Fruit fly (Drosophila melanogaster): ENCODE measurements around the gene CG6592.

Gene CG6592

DNA sequence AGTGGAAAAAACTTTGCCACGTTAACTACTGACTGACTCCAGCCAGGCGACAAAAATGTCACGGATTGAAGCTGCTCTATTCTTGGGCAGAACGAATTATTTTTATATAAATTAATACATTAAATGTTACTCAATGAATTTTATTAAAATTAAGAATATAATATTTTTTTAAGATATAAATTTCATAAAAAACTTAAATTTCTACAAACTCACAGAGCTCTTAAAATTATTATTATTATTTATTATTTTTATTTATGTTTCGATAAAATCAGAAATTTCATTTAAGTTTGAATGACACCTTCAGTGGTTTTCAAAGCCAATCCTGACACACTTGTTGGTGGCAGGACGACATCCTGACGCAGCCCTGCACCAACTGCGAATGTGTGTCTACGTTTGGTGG is 25.7 kb downstream of the CG6592 start (continued):
- no peak for TF ChIP-seq Drgx (GFP tag; IDR thresholded peaks at IDR 0.05)
- TF ChIP-seq stc (GFP tag; IDR thresholded peaks at IDR 0.05): no peak
- no peak for TF ChIP-seq CG15479 (GFP tag; optimal IDR thresholded peaks at IDR 0.05)
- no peak for TF ChIP-seq CG12071 (GFP tag; optimal IDR thresholded peaks at IDR 0.05)
- TF ChIP-seq luna (GFP tag; optimal IDR thresholded peaks at IDR 0.05): no peak
- no peak for TF ChIP-seq CG10462 (GFP tag; optimal IDR thresholded peaks at IDR 0.05)
- peak; percentile 50 for TF ChIP-seq dmrt99B (tag; optimal IDR thresholded peaks at IDR 0.05)
- TF ChIP-seq Scr (GFP tag; IDR thresholded peaks at IDR 0.05; ENCODE audit: partially characterized antibody): no peak
- TF ChIP-seq zf30C (GFP tag; optimal IDR thresholded peaks at IDR 0.05): no peak
- TF ChIP-seq gfzf (GFP tag; optimal IDR thresholded peaks at IDR 0.05): no peak
- no peak for TF ChIP-seq YL-1 (GFP tag; optimal IDR thresholded peaks at IDR 0.05)
- no peak for TF ChIP-seq ATbp (GFP tag; optimal IDR thresholded peaks at IDR 0.05)
- no peak for TF ChIP-seq CG1602 (GFP tag; optimal IDR thresholded peaks at IDR 0.05)
- TF ChIP-seq MESR4 (GFP tag; optimal IDR thresholded peaks at IDR 0.05): no peak
- TF ChIP-seq danr (GFP tag; IDR thresholded peaks at IDR 0.05): no peak
- peak; percentile 20 for TF ChIP-seq CG3281 (GFP tag; optimal IDR thresholded peaks at IDR 0.05)
- no peak for TF ChIP-seq CG1603 (tag; optimal IDR thresholded peaks at IDR 0.05)
- no peak for TF ChIP-seq pfk (GFP tag; optimal IDR thresholded peaks at IDR 0.05)
- TF ChIP-seq CG15073 (GFP tag; optimal IDR thresholded peaks at IDR 0.05): no peak
- no peak for TF ChIP-seq CkIIα-i1 (GFP tag; IDR thresholded peaks at IDR 0.05)
- TF ChIP-seq gsb-n (tag; optimal IDR thresholded peaks at IDR 0.05): peak; percentile 20
- TF ChIP-seq CG12769 (tag; optimal IDR thresholded peaks at IDR 0.05): no peak
- TF ChIP-seq Oli (tag; optimal IDR thresholded peaks at IDR 0.05): peak; percentile 12
- TF ChIP-seq Ssrp (tag; optimal IDR thresholded peaks at IDR 0.05): peak; percentile 5
- no peak for TF ChIP-seq peb (GFP tag; IDR thresholded peaks at IDR 0.05)
- no peak for TF ChIP-seq CG7372 (GFP tag; IDR thresholded peaks at IDR 0.05)
- TF ChIP-seq zen2 (GFP tag; IDR thresholded peaks at IDR 0.05; ENCODE audit: partially characterized antibody): no peak
- no peak for TF ChIP-seq CG14860 (GFP tag; IDR thresholded peaks at IDR 0.05; ENCODE audit: partially characterized antibody)
- TF ChIP-seq lbe (GFP tag; optimal IDR thresholded peaks at IDR 0.05): no peak
- TF ChIP-seq CG43689 (GFP tag; IDR thresholded peaks at IDR 0.05): no peak
- no peak for TF ChIP-seq seq (GFP tag; IDR thresholded peaks at IDR 0.05)
- no peak for TF ChIP-seq wdn (GFP tag; IDR thresholded peaks at IDR 0.05)
- TF ChIP-seq CG12744 (GFP tag; optimal IDR thresholded peaks at IDR 0.05): no peak
- no peak for TF ChIP-seq zfh1 (GFP tag; IDR thresholded peaks at IDR 0.05)
- TF ChIP-seq Myb (GFP tag; optimal IDR thresholded peaks at IDR 0.05): no peak
- no peak for TF ChIP-seq Fer3 (tag; optimal IDR thresholded peaks at IDR 0.05)
- no peak for TF ChIP-seq gro (GFP tag; optimal IDR thresholded peaks at IDR 0.05)
- no peak for TF ChIP-seq ttk (GFP tag; IDR thresholded peaks at IDR 0.05)
- TF ChIP-seq ems (GFP tag; optimal IDR thresholded peaks at IDR 0.05): no peak
- TF ChIP-seq Antp (GFP tag; optimal IDR thresholded peaks at IDR 0.05): no peak
- no peak for TF ChIP-seq schlank (tag; optimal IDR thresholded peaks at IDR 0.05)
- TF ChIP-seq Trl (optimal IDR thresholded peaks at IDR 0.05): no peak
- no peak for TF ChIP-seq Trl (GFP tag; optimal IDR thresholded peaks at IDR 0.05)
- no peak for TF ChIP-seq CG17912 (GFP tag; optimal IDR thresholded peaks at IDR 0.05)
- TF ChIP-seq Opbp (GFP tag; IDR thresholded peaks at IDR 0.05; ENCODE audit: partially characterized antibody): no peak
- no peak for TF ChIP-seq psq (GFP tag; optimal IDR thresholded peaks at IDR 0.05)
- no peak for TF ChIP-seq bigmax (GFP tag; optimal IDR thresholded peaks at IDR 0.05)
- no peak for TF ChIP-seq Rx (GFP tag; IDR thresholded peaks at IDR 0.05)
- no peak for TF ChIP-seq nerfin-1 (tag; optimal IDR thresholded peaks at IDR 0.05)
- TF ChIP-seq CG6272 (GFP tag; IDR thresholded peaks at IDR 0.05): no peak
- TF ChIP-seq amos (GFP tag; IDR thresholded peaks at IDR 0.05; ENCODE audit: partially characterized antibody): no peak
- no peak for TF ChIP-seq Adf1 (GFP tag; IDR thresholded peaks at IDR 0.05)
- no peak for TF ChIP-seq HLH54F (GFP tag; optimal IDR thresholded peaks at IDR 0.05)

All from whole organism, embryonic.